Worm (Caenorhabditis elegans) whole organism, midembryonic: ENCODE measurements around the gene fmil-1.

Experiments
- cog-1 ChIP-seq: sonication (generic microtip); optimal IDR thresholded peaks from 2 replicates; lab custom pipeline; 2016; ENCODE audit warnings: missing genetic modification characterization, missing compliant biosample characterization
- klf-2 ChIP-seq: fragments of 200-800 bp; sonication (Bioruptor generic); conservative IDR thresholded peaks from 2 replicates; pipeline ENCODE4 v1.3.6; 2022; ENCODE audit warnings: missing genetic modification reagents, missing genetic modification characterization, missing compliant biosample characterization
- med-1 ChIP-seq: sonication (generic microtip); optimal IDR thresholded peaks from 2 replicates; lab custom pipeline; 2017; ENCODE audit warnings: missing genetic modification characterization, mild to moderate bottlenecking, missing compliant biosample characterization, antibody characterized with exemption, missing genetic modification reagents; ENCODE audit not compliant: insufficient read depth
- tab-1 ChIP-seq: fragments of 200-800 bp; sonication (Bioruptor generic); IDR thresholded peaks from 2 replicates; pipeline ENCODE4 v1.3.6; 2022; ENCODE audit warnings: missing genetic modification characterization, missing compliant biosample characterization
- ztf-23 ChIP-seq: fragments of 200-800 bp; sonication (Bioruptor generic); IDR thresholded peaks from 2 replicates; pipeline ENCODE4 v1.3.6; 2022; ENCODE audit warnings: missing genetic modification reagents, missing genetic modification characterization, missing compliant biosample characterization

DNA sequence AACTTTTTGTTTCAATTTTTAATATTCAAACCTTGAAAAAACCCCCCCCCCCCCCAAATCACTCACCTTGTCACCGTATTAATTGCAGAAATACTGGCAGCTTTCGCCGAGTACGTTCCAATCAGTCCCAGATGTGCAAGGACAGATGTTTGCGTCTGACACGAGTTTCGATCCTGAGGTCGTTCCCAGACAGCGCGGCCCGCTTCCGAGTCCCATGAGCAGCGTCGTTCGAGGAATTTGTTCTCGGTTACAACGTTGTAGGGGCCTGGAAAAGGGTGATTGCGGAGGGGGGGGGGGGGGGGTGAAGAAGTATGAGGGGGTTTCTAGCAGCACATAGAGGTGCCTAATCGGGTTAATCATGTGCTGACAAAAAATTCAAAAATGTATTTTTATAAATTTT is 5.6 kb downstream of the fmil-1 start:
- TF ChIP-seq med-1 (GFP tag; lab: Kevin White, UChicago) (no peak), tab-1 (GFP tag; lab: Robert Waterston, UW) (no peak), ztf-23 (GFP tag; lab: Robert Waterston, UW) (no peak), cog-1 (no peak), klf-2 (GFP tag; lab: Robert Waterston, UW) (no peak)
